Fruit fly (Drosophila melanogaster) whole organism, adult: ENCODE data around the gene CG15638.

Experiments
- CG11617 ChIP-seq: fragments of 200-800 bp; sonication (Bioruptor generic); optimal IDR thresholded peaks from 2 replicates; lab custom pipeline; 2017; ENCODE audit warnings: mild to moderate bottlenecking, missing biosample characterization, missing genetic modification reagents, missing genetic modification characterization
- CG12768 ChIP-seq: fragments of 200-800 bp; sonication (Bioruptor generic); optimal IDR thresholded peaks from 2 replicates; lab custom pipeline; 2017; ENCODE audit warnings: missing biosample characterization, missing genetic modification characterization, mild to moderate bottlenecking, moderate library complexity, missing genetic modification reagents
- CG14711 ChIP-seq: fragments of 200-800 bp; sonication (Bioruptor generic); optimal IDR thresholded peaks from 2 replicates; lab custom pipeline; 2018; ENCODE audit warnings: missing biosample characterization, mild to moderate bottlenecking, missing genetic modification characterization, moderate library complexity
- CG1620 ChIP-seq: fragments of 200-800 bp; sonication (Bioruptor generic); optimal IDR thresholded peaks from 2 replicates; lab custom pipeline; 2016; ENCODE audit warnings: missing biosample characterization, missing genetic modification characterization
- CG33017 ChIP-seq: fragments of 200-800 bp; sonication (Bioruptor generic); optimal IDR thresholded peaks from 2 replicates; lab custom pipeline; 2018; ENCODE audit warnings: missing biosample characterization, mild to moderate bottlenecking, missing genetic modification characterization, moderate library complexity
- CG5204 ChIP-seq: fragments of 200-800 bp; sonication (Bioruptor generic); optimal IDR thresholded peaks from 2 replicates; lab custom pipeline; 2016; ENCODE audit warnings: missing biosample characterization, missing genetic modification characterization
- CG7045 ChIP-seq: fragments of 200-800 bp; sonication (Bioruptor generic); optimal IDR thresholded peaks from 2 replicates; lab custom pipeline; 2017; ENCODE audit warnings: missing biosample characterization, mild to moderate bottlenecking, missing genetic modification characterization
- CG7101 ChIP-seq: fragments of 200-800 bp; sonication (Bioruptor generic); optimal IDR thresholded peaks from 2 replicates; lab custom pipeline; 2018; ENCODE audit warnings: missing biosample characterization, mild to moderate bottlenecking, missing genetic modification characterization, moderate library complexity
- Clk ChIP-seq: fragments of 200-800 bp; sonication (Bioruptor generic); optimal IDR thresholded peaks from 2 replicates; lab custom pipeline; 2017; ENCODE audit warnings: missing biosample characterization, missing genetic modification characterization
- Crg-1 ChIP-seq: fragments of 200-800 bp; sonication (Bioruptor generic); optimal IDR thresholded peaks from 2 replicates; lab custom pipeline; 2016; ENCODE audit warnings: missing biosample characterization, missing genetic modification characterization
- Hr96 ChIP-seq: fragments of 200-800 bp; sonication (Bioruptor generic); optimal IDR thresholded peaks from 2 replicates; lab custom pipeline; 2016; ENCODE audit warnings: missing biosample characterization, missing genetic modification characterization
- Mnt ChIP-seq: fragments of 200-800 bp; sonication (Bioruptor generic); optimal IDR thresholded peaks from 2 replicates; lab custom pipeline; 2016; ENCODE audit warnings: missing biosample characterization, mild to moderate bottlenecking, missing genetic modification characterization
- bab1 ChIP-seq: fragments of 200-800 bp; sonication (Bioruptor generic); optimal IDR thresholded peaks from 3 replicates; lab custom pipeline; 2019; ENCODE audit warnings: missing biosample characterization, mild to moderate bottlenecking, missing genetic modification characterization, moderate library complexity
- cic ChIP-seq: fragments of 200-800 bp; sonication (Bioruptor generic); optimal IDR thresholded peaks from 2 replicates; lab custom pipeline; 2017; ENCODE audit warnings: missing biosample characterization, mild to moderate bottlenecking, missing genetic modification characterization, moderate library complexity
- cnc ChIP-seq, 2 experiments: fragments of >200 bp; optimal IDR thresholded peaks; 2 replicates each; lab custom pipeline; 2017
- kay ChIP-seq: fragments of 200-800 bp; sonication (Bioruptor generic); peaks from one replicate; lab custom pipeline; 2016; ENCODE audit warnings: missing biosample characterization, missing genetic modification characterization, borderline replicate concordance
- ovo ChIP-seq: fragments of 200-800 bp; sonication (Bioruptor generic); optimal IDR thresholded peaks from 2 replicates; lab custom pipeline; 2016; ENCODE audit warnings: missing biosample characterization, missing genetic modification characterization
- pad ChIP-seq: fragments of 200-800 bp; sonication (Bioruptor generic); optimal IDR thresholded peaks from 3 replicates; lab custom pipeline; 2017; ENCODE audit warnings: missing biosample characterization, missing genetic modification characterization, mild to moderate bottlenecking, moderate library complexity, missing genetic modification reagents
- tj ChIP-seq: fragments of 200-800 bp; sonication (Bioruptor generic); optimal IDR thresholded peaks from 3 replicates; lab custom pipeline; 2017; ENCODE audit warnings: missing biosample characterization, mild to moderate bottlenecking, missing genetic modification characterization, moderate library complexity
- toe ChIP-seq: fragments of 200-800 bp; sonication (Bioruptor generic); optimal IDR thresholded peaks from 2 replicates; lab custom pipeline; 2016; ENCODE audit warnings: missing biosample characterization, missing genetic modification characterization

Gene CG15638

dm6 chr2L:13554547-13555159, 19.1 kb upstream of the CG15638 start:
- no peak for TF ChIP-seq CG14711 (tag; lab: Kevin White, UChicago)

dm6 chr2L:13552686-13553085, 17.1 kb upstream of the CG15638 start:
- no peak for TF ChIP-seq CG11617
- no peak for TF ChIP-seq cic (GFP tag; lab: Kevin White, UChicago)

- TF ChIP-seq bab1 (GFP tag; lab: Kevin White, UChicago) (no peak), CG1620 (no peak), CG12768 (GFP tag; lab: Kevin White, UChicago) (no peak), Clk (no peak), CG7101 (tag; lab: Kevin White, UChicago) (no peak), toe (GFP tag; lab: Kevin White, UChicago) (no peak), CG7045 (no peak), CG11617 (no peak)
These were observed 15.0 kb upstream of the CG15638 start for dm6 chr2L:13550488-13551033.

- TF ChIP-seq cnc (optimal IDR thresholded peaks at IDR 0.05; lab: Kevin White, UChicago): peak in 1 of 2 experiments; percentile 80
- no peak for TF ChIP-seq Crg-1
- no peak for TF ChIP-seq CG1620
- no peak for TF ChIP-seq CG5204 (GFP tag; lab: Kevin White, UChicago)
- no peak for TF ChIP-seq CG33017 (tag; lab: Kevin White, UChicago)
- TF ChIP-seq kay: peak; percentile 98
- peak; percentile 64 for TF ChIP-seq CG7101 (tag; lab: Kevin White, UChicago)
- TF ChIP-seq CG11617: no peak
- TF ChIP-seq bab1 (GFP tag; lab: Kevin White, UChicago): peak; percentile 74
- peak; percentile 72 for TF ChIP-seq tj
- TF ChIP-seq Clk: no peak
- TF ChIP-seq pad (GFP tag; lab: Kevin White, UChicago): peak; percentile 21
- peak; percentile 47 for TF ChIP-seq ovo (GFP tag; lab: Kevin White, UChicago)
- TF ChIP-seq CG12768 (GFP tag; lab: Kevin White, UChicago): peak; percentile 35
- TF ChIP-seq cic (GFP tag; lab: Kevin White, UChicago): peak; percentile 12
- TF ChIP-seq toe (GFP tag; lab: Kevin White, UChicago): no peak
- TF ChIP-seq CG14711 (tag; lab: Kevin White, UChicago): peak; percentile 41
- peak; percentile 37 for TF ChIP-seq Hr96 (GFP tag; lab: Kevin White, UChicago)
- peak; percentile 14 for TF ChIP-seq CG7045
- peak; percentile 88 for TF ChIP-seq Mnt (GFP tag; lab: Kevin White, UChicago)
These were observed 14.4 kb upstream of the CG15638 start, which contains the start of gene kuz for dm6 chr2L:13549973-13550458. kuz (plus strand) TSS chr2L:13550139.

dm6 chr2L:13548786-13549780, 13.5 kb upstream of the CG15638 start, which contains the start of gene B4:
B4 (minus strand) TSS chr2L:13549328.
- TF ChIP-seq CG12768 (GFP tag; lab: Kevin White, UChicago) (peak; percentile 15), CG11617 (no peak), tj (peak; percentile 61), ovo (GFP tag; lab: Kevin White, UChicago) (peak; percentile 91), CG5204 (GFP tag; lab: Kevin White, UChicago) (no peak), Clk (no peak), Crg-1 (no peak), CG7045 (no peak), cic (GFP tag; lab: Kevin White, UChicago) (peak; percentile 58), Mnt (GFP tag; lab: Kevin White, UChicago) (peak; percentile 95), cnc (optimal IDR thresholded peaks at IDR 0.05; lab: Kevin White, UChicago) (no peak), toe (GFP tag; lab: Kevin White, UChicago) (no peak), CG14711 (tag; lab: Kevin White, UChicago) (peak; percentile 33), Hr96 (GFP tag; lab: Kevin White, UChicago) (peak; percentile 30), bab1 (GFP tag; lab: Kevin White, UChicago) (peak; percentile 62), pad (GFP tag; lab: Kevin White, UChicago) (peak; percentile 17), CG1620 (peak; percentile 1), kay (peak; percentile 39), CG33017 (tag; lab: Kevin White, UChicago) (no peak), CG7101 (tag; lab: Kevin White, UChicago) (peak; percentile 17)
